Worm (Caenorhabditis elegans): ENCODE measurements around the gene srab-14.

Gene srab-14

DNA sequence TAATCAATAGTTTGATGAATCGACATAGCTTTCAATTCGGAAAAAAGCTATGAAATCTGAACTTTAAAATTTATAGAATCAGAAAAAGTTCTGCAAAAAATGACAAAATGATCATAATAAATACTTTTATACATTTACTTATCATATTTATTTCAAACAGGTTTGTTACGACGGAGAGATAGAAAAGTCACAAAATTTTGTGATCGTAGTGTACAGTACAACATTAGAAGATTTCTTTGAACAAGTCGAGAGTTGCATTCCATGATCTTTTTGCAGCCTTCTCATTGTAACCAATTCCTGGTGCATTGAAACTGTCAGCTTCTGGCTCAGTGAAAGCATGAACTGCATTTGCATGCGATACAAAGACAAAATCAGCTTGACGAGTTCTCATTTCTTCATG is 43.1 kb downstream of the srab-14 start, which contains the start of gene D1022.3:
Gene D1022.3 (minus strand): TSS at position 101 of the 400 bp plus-strand sequence.
- TF ChIP-seq ceh-39 (tag; optimal IDR thresholded peaks at IDR 0.05) (no peak), lin-32 (GFP tag; optimal IDR thresholded peaks at IDR 0.05) (no peak), mls-2 (tag; optimal IDR thresholded peaks at IDR 0.05) (no peak), nhr-237 (tag; optimal IDR thresholded peaks at IDR 0.05) (no peak), elt-1 (tag; optimal IDR thresholded peaks at IDR 0.05; ENCODE audit: borderline replicate concordance, insufficient read depth) (no peak), hlh-1 (tag; optimal IDR thresholded peaks at IDR 0.05) (no peak), mab-5 (tag; optimal IDR thresholded peaks at IDR 0.05) (no peak), drap-1 (GFP tag; optimal IDR thresholded peaks at IDR 0.05) (no peak)
